Fruit fly (Drosophila melanogaster) whole organism, prepupa: ENCODE results near the gene CCHa2.

ENCODE experiments used
- Blimp-1 ChIP-seq: fragments of 200-800 bp; sonication (Bioruptor generic); optimal IDR thresholded peaks from 3 replicates; lab custom pipeline; 2017; ENCODE audit warnings: missing biosample characterization, missing genetic modification characterization, mild to moderate bottlenecking, moderate library complexity, missing genetic modification reagents
- CG10669 ChIP-seq: fragments of 200-800 bp; sonication (Bioruptor generic); optimal IDR thresholded peaks from 3 replicates; lab custom pipeline; 2018; ENCODE audit warnings: missing biosample characterization, mild to moderate bottlenecking, missing genetic modification characterization, moderate library complexity
- CG11294 ChIP-seq: fragments of 200-800 bp; sonication (Bioruptor generic); IDR thresholded peaks from 2 replicates; pipeline ENCODE4 v1.3.6; 2022; ENCODE audit warnings: missing biosample characterization, missing genetic modification characterization
- CG1621 ChIP-seq: fragments of 200-800 bp; sonication (Bioruptor generic); optimal IDR thresholded peaks from 3 replicates; lab custom pipeline; 2018; ENCODE audit warnings: missing biosample characterization, mild to moderate bottlenecking, missing genetic modification characterization
- CG16779 ChIP-seq: fragments of 200-800 bp; sonication (Bioruptor generic); optimal IDR thresholded peaks from 3 replicates; lab custom pipeline; 2017; ENCODE audit warnings: missing biosample characterization, mild to moderate bottlenecking, missing genetic modification characterization
- CG3032 ChIP-seq: fragments of 200-800 bp; optimal IDR thresholded peaks from 2 replicates; lab custom pipeline; 2019; ENCODE audit warnings: missing biosample characterization, mild to moderate bottlenecking, missing genetic modification characterization, moderate library complexity
- CG31627 ChIP-seq: fragments of 200-800 bp; sonication (Bioruptor generic); optimal IDR thresholded peaks from 3 replicates; lab custom pipeline; 2016; ENCODE audit warnings: missing biosample characterization, missing genetic modification characterization
- CG32006 ChIP-seq: fragments of 200-800 bp; sonication (Bioruptor generic); optimal IDR thresholded peaks from 3 replicates; lab custom pipeline; 2017; ENCODE audit warnings: missing biosample characterization, mild to moderate bottlenecking, missing genetic modification characterization
- CG4318 ChIP-seq: fragments of 200-800 bp; sonication (Bioruptor generic); optimal IDR thresholded peaks from 3 replicates; lab custom pipeline; 2017; ENCODE audit warnings: missing biosample characterization, mild to moderate bottlenecking, missing genetic modification characterization
- CG6163 ChIP-seq: fragments of 200-800 bp; sonication (Bioruptor generic); IDR thresholded peaks from 3 replicates; pipeline ENCODE4 v1.3.6; 2022; ENCODE audit warnings: missing biosample characterization, missing genetic modification characterization
- CG6792 ChIP-seq: fragments of 200-800 bp; sonication (Bioruptor generic); optimal IDR thresholded peaks from 3 replicates; lab custom pipeline; 2016; ENCODE audit warnings: missing biosample characterization, missing genetic modification characterization
- CG6808 ChIP-seq: fragments of 200-800 bp; sonication (Bioruptor generic); optimal IDR thresholded peaks from 3 replicates; lab custom pipeline; 2017; ENCODE audit warnings: missing biosample characterization, missing genetic modification characterization, mild to moderate bottlenecking, moderate library complexity, missing genetic modification reagents
- CG8119 ChIP-seq: fragments of 200-800 bp; sonication (Bioruptor generic); IDR thresholded peaks from 3 replicates; pipeline ENCODE4 v1.3.6; 2022; ENCODE audit warnings: missing biosample characterization, missing genetic modification characterization
- CG8319 ChIP-seq: fragments of 200-800 bp; sonication (Bioruptor generic); optimal IDR thresholded peaks from 3 replicates; lab custom pipeline; 2016; ENCODE audit warnings: missing biosample characterization, missing genetic modification characterization
- CG9139 ChIP-seq: fragments of 200-800 bp; sonication (Bioruptor generic); optimal IDR thresholded peaks from 3 replicates; lab custom pipeline; 2017; ENCODE audit warnings: missing biosample characterization, mild to moderate bottlenecking, missing genetic modification characterization
- Eip75B ChIP-seq: fragments of 200-800 bp; sonication (Bioruptor generic); optimal IDR thresholded peaks from 3 replicates; lab custom pipeline; 2016; ENCODE audit warnings: missing biosample characterization, missing genetic modification characterization
- Eip78C ChIP-seq: fragments of 200-800 bp; sonication (Bioruptor generic); peaks from one replicate; lab custom pipeline; 2016; ENCODE audit warnings: missing biosample characterization, missing genetic modification characterization
- Ets21C ChIP-seq: fragments of 200-800 bp; sonication (Bioruptor generic); optimal IDR thresholded peaks from 3 replicates; lab custom pipeline; 2016; ENCODE audit warnings: missing biosample characterization, missing genetic modification characterization
- Ets96B ChIP-seq: fragments of 200-800 bp; optimal IDR thresholded peaks from 2 replicates; lab custom pipeline; 2019; ENCODE audit warnings: missing biosample characterization, mild to moderate bottlenecking, missing genetic modification characterization, moderate library complexity
- Gug ChIP-seq: fragments of 200-800 bp; sonication (Bioruptor generic); IDR thresholded peaks from 2 replicates; pipeline ENCODE4 v1.3.6; 2022; ENCODE audit warnings: missing biosample characterization, missing genetic modification characterization
- Hr39 ChIP-seq: fragments of 200-800 bp; sonication (Bioruptor generic); optimal IDR thresholded peaks from 2 replicates; lab custom pipeline; 2016; ENCODE audit warnings: missing biosample characterization, missing genetic modification characterization
- Met ChIP-seq: fragments of 200-800 bp; sonication (Bioruptor generic); optimal IDR thresholded peaks from 3 replicates; lab custom pipeline; 2016; ENCODE audit warnings: missing biosample characterization, missing genetic modification characterization
- OdsH ChIP-seq: fragments of 200-800 bp; sonication (Bioruptor generic); optimal IDR thresholded peaks from 3 replicates; lab custom pipeline; 2016; ENCODE audit warnings: missing biosample characterization, missing genetic modification characterization
- Smox ChIP-seq: fragments of 200-800 bp; sonication (Bioruptor generic); optimal IDR thresholded peaks from 3 replicates; lab custom pipeline; 2016; ENCODE audit warnings: missing biosample characterization, missing genetic modification characterization
- Sox102F ChIP-seq: fragments of 200-800 bp; sonication (Bioruptor generic); optimal IDR thresholded peaks from 2 replicates; lab custom pipeline; 2016; ENCODE audit warnings: missing biosample characterization, mild to moderate bottlenecking, missing genetic modification characterization
- Sox14 ChIP-seq: fragments of 200-800 bp; sonication (Bioruptor generic); optimal IDR thresholded peaks from 3 replicates; lab custom pipeline; 2016; ENCODE audit warnings: missing biosample characterization, missing genetic modification characterization
- achi ChIP-seq: fragments of 200-800 bp; sonication (Bioruptor generic); optimal IDR thresholded peaks from 3 replicates; lab custom pipeline; 2016; ENCODE audit warnings: missing biosample characterization, missing genetic modification characterization
- acj6 ChIP-seq: fragments of 200-800 bp; sonication (Bioruptor generic); optimal IDR thresholded peaks from 3 replicates; lab custom pipeline; 2016; ENCODE audit warnings: missing biosample characterization, missing genetic modification characterization
- cyc ChIP-seq: fragments of 200-800 bp; sonication (Bioruptor generic); optimal IDR thresholded peaks from 3 replicates; lab custom pipeline; 2016; ENCODE audit warnings: missing biosample characterization, missing genetic modification characterization
- dac ChIP-seq: fragments of 200-800 bp; sonication (Bioruptor generic); optimal IDR thresholded peaks from 2 replicates; lab custom pipeline; 2017; ENCODE audit warnings: missing biosample characterization, mild to moderate bottlenecking, missing genetic modification characterization
- dsx ChIP-seq: fragments of 200-800 bp; optimal IDR thresholded peaks from 3 replicates; lab custom pipeline; 2019; ENCODE audit warnings: missing biosample characterization, mild to moderate bottlenecking, missing genetic modification characterization, moderate library complexity; ENCODE audit not compliant: poor library complexity, severe bottlenecking
- esn ChIP-seq: fragments of 200-800 bp; sonication (Bioruptor generic); optimal IDR thresholded peaks from 2 replicates; lab custom pipeline; 2016; ENCODE audit warnings: missing biosample characterization, mild to moderate bottlenecking, missing genetic modification characterization, moderate library complexity
- fd59A ChIP-seq: fragments of 200-800 bp; sonication (Bioruptor generic); optimal IDR thresholded peaks from 2 replicates; lab custom pipeline; 2017; ENCODE audit warnings: missing biosample characterization, mild to moderate bottlenecking, missing genetic modification characterization, missing genetic modification reagents
- fkh ChIP-seq: fragments of 200-800 bp; sonication (Bioruptor generic); optimal IDR thresholded peaks from 3 replicates; lab custom pipeline; 2017; ENCODE audit warnings: missing biosample characterization, mild to moderate bottlenecking, missing genetic modification characterization, moderate library complexity
- lz ChIP-seq: fragments of 200-800 bp; sonication (Bioruptor generic); optimal IDR thresholded peaks from 3 replicates; lab custom pipeline; 2016; ENCODE audit warnings: missing biosample characterization, missing genetic modification characterization
- net ChIP-seq: fragments of 200-800 bp; sonication (Bioruptor generic); optimal IDR thresholded peaks from 3 replicates; lab custom pipeline; 2016; ENCODE audit warnings: missing biosample characterization, missing genetic modification characterization
- pdm3 ChIP-seq: fragments of 200-800 bp; sonication (Bioruptor generic); optimal IDR thresholded peaks from 3 replicates; lab custom pipeline; 2016; ENCODE audit warnings: missing biosample characterization, missing genetic modification characterization
- spab ChIP-seq: fragments of 200-800 bp; sonication (Bioruptor generic); optimal IDR thresholded peaks from 2 replicates; lab custom pipeline; 2017; ENCODE audit warnings: missing biosample characterization, mild to moderate bottlenecking, missing genetic modification characterization, missing genetic modification reagents
- ss ChIP-seq, 2 experiments: fragments of 200-800 bp; sonication (Bioruptor generic); optimal IDR thresholded peaks; 2 replicates in 1 of 2; 3 replicates in 1 of 2; lab custom pipeline; 2017 to 2018; ENCODE audit warnings: mild to moderate bottlenecking in 2 of 2, missing biosample characterization in 2 of 2, missing genetic modification characterization in 2 of 2, moderate library complexity in 1 of 2
- svp ChIP-seq: fragments of 200-800 bp; sonication (Bioruptor generic); peaks from one replicate; lab custom pipeline; 2016; ENCODE audit warnings: missing biosample characterization, missing genetic modification characterization
- topi ChIP-seq: fragments of 200-800 bp; sonication (Bioruptor generic); optimal IDR thresholded peaks from 3 replicates; lab custom pipeline; 2016; ENCODE audit warnings: missing biosample characterization, missing genetic modification characterization

CCHa2 gene

dm6 chr3R:13381744-13382435, 13.1 kb downstream of the CCHa2 start, which contains the start of the genes mRpS21 and Droj2 (continued):
- TF ChIP-seq acj6 (GFP tag; lab: Kevin White, UChicago) = peak; percentile 29
- peak; percentile 38 for TF ChIP-seq CG6808 (GFP tag; lab: Kevin White, UChicago)
- peak; percentile 51 for TF ChIP-seq CG31627
- TF ChIP-seq Eip78C = peak; percentile 81
- no peak for TF ChIP-seq Blimp-1 (GFP tag; lab: Kevin White, UChicago)
- peak; percentile 35 for TF ChIP-seq OdsH
- TF ChIP-seq Met (GFP tag; lab: Kevin White, UChicago) = peak; percentile 44
- peak; percentile 17 for TF ChIP-seq Sox14 (GFP tag; lab: Kevin White, UChicago)

DNA sequence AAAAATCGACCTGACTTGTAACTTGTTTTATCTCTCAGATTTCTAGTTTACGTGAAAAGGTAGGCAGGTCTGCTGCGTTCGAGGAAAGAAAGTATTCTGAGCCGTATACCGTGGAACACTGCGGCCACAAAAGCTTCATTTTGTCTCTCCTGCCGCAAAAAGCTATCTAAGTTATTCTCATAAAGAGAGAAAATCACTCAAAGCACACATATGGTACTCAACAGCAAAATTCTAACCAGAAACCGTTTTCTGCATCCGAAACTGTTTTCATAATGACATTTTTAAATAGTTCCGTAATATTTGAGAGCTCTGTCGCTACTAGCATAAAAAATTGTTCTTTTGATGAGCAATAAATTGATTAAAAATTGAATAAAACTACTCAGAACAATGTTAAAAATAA, 15.3 kb downstream of the CCHa2 start, which contains the start of the genes CG9813 and CG8870:
Gene CG9813 (minus strand): TSS at position 101 of the 400 bp plus-strand sequence.
Gene CG8870 (plus strand): TSS at position 168 of the 400 bp plus-strand sequence.
- TF ChIP-seq CG4318 (GFP tag; lab: Kevin White, UChicago) (no peak), topi (GFP tag; lab: Kevin White, UChicago) (no peak), CG16779 (no peak), CG8319 (GFP tag; lab: Kevin White, UChicago) (no peak), achi (GFP tag; lab: Kevin White, UChicago) (no peak), CG3032 (no peak), CG11294 (GFP tag; lab: Robert Waterston, UW) (no peak), Eip75B (GFP tag; lab: Kevin White, UChicago) (no peak), Sox102F (no peak), Smox (GFP tag; lab: Kevin White, UChicago) (no peak), Blimp-1 (GFP tag; lab: Kevin White, UChicago) (no peak), dsx (GFP tag; lab: Kevin White, UChicago) (no peak), CG9139 (GFP tag; lab: Kevin White, UChicago) (no peak), CG8119 (GFP tag; lab: Robert Waterston, UW) (no peak)

DNA sequence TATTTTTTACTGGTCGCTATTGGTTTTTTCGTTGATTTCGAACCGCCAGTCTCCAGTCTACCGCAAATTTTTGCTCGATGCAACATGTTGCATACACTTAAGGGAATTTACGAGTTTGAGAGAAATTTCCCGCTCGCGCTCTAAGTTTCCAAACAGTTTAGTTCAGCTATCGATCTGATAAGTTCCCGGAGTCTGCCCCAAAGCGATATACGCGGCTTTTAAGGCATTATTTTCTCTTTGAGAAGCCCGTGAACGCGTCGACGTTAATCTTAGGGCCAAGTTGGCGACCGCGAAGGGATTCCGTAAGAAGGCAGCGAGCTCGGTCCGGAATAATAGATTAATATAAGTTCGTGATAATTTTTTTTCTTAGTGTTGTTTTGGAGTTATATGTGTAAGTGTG, 20.1 kb downstream of the CCHa2 start:
- TF ChIP-seq CG6163 (GFP tag; lab: Robert Waterston, UW) (0 out of 3 replicates have a peak, but pooled peaks have one; percentile 22), cyc (GFP tag; lab: Kevin White, UChicago) (no peak), Ets96B (tag; lab: Kevin White, UChicago) (peak; percentile 24), CG10669 (GFP tag; lab: Kevin White, UChicago) (peak; percentile 24), esn (peak; percentile 15), dac (GFP tag; lab: Kevin White, UChicago) (no peak)

DNA sequence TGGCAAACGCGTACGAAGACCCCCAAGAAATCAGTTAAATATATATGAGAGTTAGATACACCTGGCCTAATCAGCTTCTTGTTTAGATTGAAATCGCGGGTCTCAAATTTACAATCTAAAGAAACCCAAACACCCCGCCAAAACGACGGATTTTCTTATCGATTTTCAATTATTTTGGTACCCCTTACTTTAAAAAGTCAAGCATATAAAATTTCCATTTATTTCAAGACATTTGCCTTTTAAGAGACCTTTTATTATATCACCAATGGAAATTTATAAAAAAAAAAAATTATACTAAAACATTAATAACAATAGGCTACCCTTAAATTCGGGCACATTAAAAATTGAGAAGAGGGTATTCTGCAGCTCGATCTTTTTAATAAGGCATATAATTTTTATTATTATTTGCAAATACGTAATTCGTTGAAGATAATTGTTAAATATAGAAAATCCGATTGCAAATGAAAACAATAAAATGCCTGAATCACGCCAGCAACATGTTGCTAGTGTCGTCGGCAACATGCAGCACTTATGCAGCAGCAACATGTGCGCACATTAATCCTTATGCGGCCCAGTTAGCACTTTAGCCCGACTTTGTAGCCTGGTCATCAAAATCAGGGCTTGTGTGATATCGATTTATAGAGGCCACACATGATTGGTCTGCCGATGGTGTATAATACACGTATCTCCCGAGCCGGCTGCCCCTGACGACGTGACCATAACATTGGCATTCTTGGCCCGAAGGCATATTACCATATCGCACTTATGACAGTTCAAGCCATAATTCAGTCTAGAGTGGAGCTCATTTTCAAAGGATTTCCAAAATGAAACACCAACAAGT, 22.9 kb downstream of the CCHa2 start, which contains the start of the genes Lip3 and CG34309:
Gene Lip3 (minus strand): TSS at position 65 of the 841 bp plus-strand sequence.
Gene CG34309 (plus strand): TSS at position 791 of the 841 bp plus-strand sequence.
- TF ChIP-seq svp (peak; percentile 90), CG6792 (peak; percentile 48), fkh (GFP tag; lab: Kevin White, UChicago) (no peak), lz (GFP tag; lab: Kevin White, UChicago) (peak; percentile 53), net (no peak), spab (GFP tag; lab: Kevin White, UChicago) (no peak), pdm3 (peak; percentile 34), CG1621 (tag; lab: Kevin White, UChicago) (no peak), Sox14 (GFP tag; lab: Kevin White, UChicago) (peak; percentile 28), Smox (GFP tag; lab: Kevin White, UChicago) (peak; percentile 72), Ets21C (GFP tag; lab: Kevin White, UChicago) (peak; percentile 46), Hr39 (GFP tag; lab: Kevin White, UChicago) (peak; percentile 39), CG31627 (peak; percentile 52), Sox102F (no peak), CG4318 (GFP tag; lab: Kevin White, UChicago) (no peak), esn (peak; percentile 85), achi (GFP tag; lab: Kevin White, UChicago) (peak; percentile 9), topi (GFP tag; lab: Kevin White, UChicago) (peak; percentile 31), Ets96B (tag; lab: Kevin White, UChicago) (peak; percentile 10), Gug (GFP tag; lab: Robert Waterston, UW) (no peak), ss (GFP tag; optimal IDR thresholded peaks at IDR 0.05; lab: Kevin White, UChicago) (no peak), fd59A (GFP tag; lab: Kevin White, UChicago) (no peak), Met (GFP tag; lab: Kevin White, UChicago) (peak; percentile 70), CG32006 (GFP tag; lab: Kevin White, UChicago) (no peak), dac (GFP tag; lab: Kevin White, UChicago) (no peak)
